Fruit fly (Drosophila melanogaster) Kc167 (cell line): ENCODE results near the gene CG43332.

Experiments
- Myc ChIP-seq: fragments of >200 bp; optimal IDR thresholded peaks from 2 replicates; lab custom pipeline; 2017; ENCODE audit warnings: missing external identifiers
- insv ChIP-seq: fragments of >200 bp; optimal IDR thresholded peaks from 3 replicates; lab custom pipeline; 2018; ENCODE audit warnings: missing external identifiers
- psq ChIP-seq: fragments of >200 bp; optimal IDR thresholded peaks from 2 replicates; lab custom pipeline; 2017; ENCODE audit warnings: missing external identifiers

DNA sequence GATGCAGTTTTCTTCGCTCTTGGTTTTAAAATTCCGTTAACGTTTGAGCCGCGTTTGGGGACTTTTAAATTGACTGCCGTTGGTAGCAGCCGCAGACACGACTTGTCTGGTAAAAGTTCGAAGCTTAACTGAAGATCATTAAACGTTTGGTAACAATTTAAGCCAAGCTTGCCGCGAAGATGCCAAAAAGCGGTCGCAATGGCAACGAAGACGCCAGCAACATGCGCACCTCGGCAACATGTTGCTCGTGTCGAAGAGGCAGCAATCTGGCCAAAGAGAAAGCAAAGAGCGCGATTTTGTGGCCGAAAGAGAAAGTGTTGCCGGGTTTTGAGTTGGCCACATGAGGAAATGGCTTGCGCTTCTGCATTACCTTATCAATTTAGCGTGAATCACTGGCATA is 17.5 kb upstream of the CG43332 start, which contains the start of gene CG43333:
- TF ChIP-seq insv (lab: Kevin White, UChicago) = no peak
- no peak for TF ChIP-seq psq (lab: Kevin White, UChicago)
- no peak for TF ChIP-seq Myc
